Comparison of ENCODE assay signal across 1 fruit fly cellular context in the genomic region with DNA sequence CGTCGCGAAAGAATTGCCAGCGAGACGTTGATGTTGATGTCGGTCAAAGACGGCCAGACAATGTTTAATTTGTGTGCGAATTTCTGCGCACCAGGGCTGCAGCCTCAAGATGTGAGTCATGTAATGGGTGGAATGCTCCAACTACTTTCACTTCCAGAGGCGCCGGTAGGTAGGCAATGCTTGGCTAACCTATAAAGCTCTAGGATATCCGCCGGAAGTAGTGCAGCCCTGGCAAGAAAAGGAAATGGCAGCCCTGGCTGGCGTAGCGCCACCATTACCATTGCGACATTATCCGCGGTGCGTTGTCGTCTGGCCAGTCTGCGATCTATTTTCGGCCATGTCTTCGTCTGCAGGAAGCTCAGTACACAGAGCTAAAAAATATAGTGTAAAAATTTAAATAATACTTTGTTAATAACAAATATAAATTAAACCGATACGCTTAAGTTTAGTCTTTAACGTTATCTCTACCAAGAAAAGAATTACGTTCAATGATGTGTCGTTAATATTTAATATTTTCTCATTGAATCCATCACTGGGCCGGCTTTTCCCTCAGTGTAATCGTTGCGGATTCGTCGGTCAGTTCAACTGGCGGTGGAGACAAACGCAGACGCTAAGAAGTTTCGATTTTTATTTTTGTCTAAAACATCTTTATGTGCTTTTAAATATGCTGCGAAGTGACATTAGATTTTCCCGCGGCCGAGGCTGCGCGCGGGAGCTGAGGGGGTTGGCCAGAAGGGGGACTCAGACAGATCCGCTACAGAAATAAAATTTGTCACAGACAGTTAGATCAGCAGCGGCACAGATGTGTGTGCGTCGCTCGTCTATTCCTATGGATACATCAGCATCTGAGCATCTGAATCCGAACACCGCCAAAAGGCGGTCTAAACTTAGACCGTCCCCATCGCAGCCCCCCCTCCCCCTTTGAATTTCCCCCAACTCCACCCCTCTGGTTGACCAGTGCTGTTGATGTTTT.
A peak's percentile ranks its signal among the peaks of the same experiment; 100 is the strongest.
TF ChIP-seq lines count a peak whose summit lies in the region.

No protein-coding gene starts in this region.

TF ChIP-seq in whole organism, embryonic, 481 proteins besides CTCF, POLR2A, EP300 and RAD21 (continued from another document):
- peak; percentile 81 for TF ChIP-seq CG14441 (GFP tag; IDR thresholded peaks at IDR 0.05; lab: Robert Waterston, UW)
- TF ChIP-seq unpg (GFP tag; optimal IDR thresholded peaks at IDR 0.05; lab: Kevin White, UChicago), result peak; percentile 65
- peak; percentile 13 for TF ChIP-seq pho (GFP tag; optimal IDR thresholded peaks at IDR 0.05; lab: Kevin White, UChicago)
- peak; percentile 23 for TF ChIP-seq Hand (GFP tag; optimal IDR thresholded peaks at IDR 0.05; lab: Kevin White, UChicago)
- peak; percentile 66; the same call in 1 of the 2 replicates for TF ChIP-seq cas (GFP tag; IDR thresholded peaks at IDR 0.05; lab: Robert Waterston, UW)
- TF ChIP-seq sens (GFP tag; lab: Kevin White, UChicago), result peak; percentile 83
- peak; percentile 77 for TF ChIP-seq CG1603 (tag; optimal IDR thresholded peaks at IDR 0.05; lab: Kevin White, UChicago)
- TF ChIP-seq CG2129 (GFP tag; IDR thresholded peaks at IDR 0.05; lab: Robert Waterston, UW; ENCODE audit: partially characterized antibody), result no peak
- no peak for TF ChIP-seq Bteb2 (GFP tag; optimal IDR thresholded peaks at IDR 0.05; lab: Kevin White, UChicago)
- TF ChIP-seq CG18262 (tag; optimal IDR thresholded peaks at IDR 0.05; lab: Kevin White, UChicago), result peak; percentile 64
- peak; percentile 60 for TF ChIP-seq CG5180 (GFP tag; optimal IDR thresholded peaks at IDR 0.05; lab: Kevin White, UChicago)
- TF ChIP-seq hkb (optimal IDR thresholded peaks at IDR 0.05; lab: Kevin White, UChicago), result no peak
- TF ChIP-seq hkb (GFP tag; IDR thresholded peaks at IDR 0.05; lab: Robert Waterston, UW), result peak; percentile 65
- peak; percentile 73 for TF ChIP-seq CG6689 (GFP tag; IDR thresholded peaks at IDR 0.05; lab: Robert Waterston, UW)
- TF ChIP-seq sim (GFP tag; IDR thresholded peaks at IDR 0.05; lab: Robert Waterston, UW), result 0 out of 2 replicates have a peak, but pooled peaks have one; percentile 31
- TF ChIP-seq CG2120 (GFP tag; optimal IDR thresholded peaks at IDR 0.05; lab: Kevin White, UChicago), result peak; percentile 75
- TF ChIP-seq Myb (GFP tag; optimal IDR thresholded peaks at IDR 0.05; lab: Kevin White, UChicago), result peak; percentile 38
- peak; percentile 82 for TF ChIP-seq CG32532 (GFP tag; IDR thresholded peaks at IDR 0.05; lab: Robert Waterston, UW)
- peak; percentile 29 for TF ChIP-seq fd96Cb (tag; optimal IDR thresholded peaks at IDR 0.05; lab: Kevin White, UChicago)
- TF ChIP-seq Tbp (GFP tag; optimal IDR thresholded peaks at IDR 0.05; lab: Kevin White, UChicago), result no peak
- no peak for TF ChIP-seq sna (GFP tag; IDR thresholded peaks at IDR 0.05; lab: Robert Waterston, UW; ENCODE audit: partially characterized antibody)
- peak; percentile 44 for TF ChIP-seq zen (tag; optimal IDR thresholded peaks at IDR 0.05; lab: Kevin White, UChicago)
- peak; percentile 61 for TF ChIP-seq HmgZ (tag; optimal IDR thresholded peaks at IDR 0.05; lab: Kevin White, UChicago)
- TF ChIP-seq CG11247 (GFP tag; IDR thresholded peaks at IDR 0.05; lab: Robert Waterston, UW), result peak; percentile 76
- TF ChIP-seq luna (GFP tag; optimal IDR thresholded peaks at IDR 0.05; lab: Kevin White, UChicago), result no peak
- TF ChIP-seq Dfd (GFP tag; optimal IDR thresholded peaks at IDR 0.05; lab: Kevin White, UChicago), result no peak
- peak; percentile 61; the same call in 2 of the 3 replicates for TF ChIP-seq H15 (GFP tag; IDR thresholded peaks at IDR 0.05; lab: Robert Waterston, UW)
- TF ChIP-seq CG14014 (GFP tag; IDR thresholded peaks at IDR 0.05; lab: Robert Waterston, UW), result peak; percentile 80
- no peak for TF ChIP-seq unc-4 (GFP tag; IDR thresholded peaks at IDR 0.05; lab: Robert Waterston, UW; ENCODE audit: partially characterized antibody)
- peak; percentile 84 for TF ChIP-seq Meics (GFP tag; optimal IDR thresholded peaks at IDR 0.05; lab: Kevin White, UChicago)
- peak; percentile 50; the same call in 1 of the 3 replicates for TF ChIP-seq gce (GFP tag; IDR thresholded peaks at IDR 0.05; lab: Robert Waterston, UW)
- TF ChIP-seq E2f1 (GFP tag; IDR thresholded peaks at IDR 0.05; lab: Robert Waterston, UW), result peak; percentile 44; the same call in 1 of the 2 replicates
- peak; percentile 75 for TF ChIP-seq Mrtf (GFP tag; IDR thresholded peaks at IDR 0.05; lab: Robert Waterston, UW)
- TF ChIP-seq Hr3 (GFP tag; optimal IDR thresholded peaks at IDR 0.05; lab: Kevin White, UChicago), result peak; percentile 48
- no peak for TF ChIP-seq CG8290 (GFP tag; optimal IDR thresholded peaks at IDR 0.05; lab: Kevin White, UChicago)
- TF ChIP-seq CG8290 (tag; optimal IDR thresholded peaks at IDR 0.05; lab: Kevin White, UChicago), result peak; percentile 55 to 96
- peak; percentile 40 for TF ChIP-seq CG7271 (tag; optimal IDR thresholded peaks at IDR 0.05; lab: Kevin White, UChicago)
- no peak for TF ChIP-seq mld (GFP tag; IDR thresholded peaks at IDR 0.05; lab: Robert Waterston, UW; ENCODE audit: partially characterized antibody)
- peak; percentile 33 for TF ChIP-seq ftz-f1 (GFP tag; optimal IDR thresholded peaks at IDR 0.05; lab: Kevin White, UChicago)
- TF ChIP-seq CG5953 (GFP tag; IDR thresholded peaks at IDR 0.05; lab: Robert Waterston, UW), result peak; percentile 72
- TF ChIP-seq Camta (GFP tag; optimal IDR thresholded peaks at IDR 0.05; lab: Kevin White, UChicago), result peak; percentile 42
- peak; percentile 85 for TF ChIP-seq CG15269 (tag; optimal IDR thresholded peaks at IDR 0.05; lab: Kevin White, UChicago)
- TF ChIP-seq PHDP (tag; optimal IDR thresholded peaks at IDR 0.05; lab: Kevin White, UChicago), result peak; percentile 57
- peak; percentile 72; the same call in 1 of the 2 replicates for TF ChIP-seq NFAT (GFP tag; IDR thresholded peaks at IDR 0.05; lab: Robert Waterston, UW)
- TF ChIP-seq danr (GFP tag; IDR thresholded peaks at IDR 0.05; lab: Robert Waterston, UW), result peak; percentile 60
- TF ChIP-seq chm (GFP tag; IDR thresholded peaks at IDR 0.05; lab: Robert Waterston, UW), result peak; percentile 78
- no peak for TF ChIP-seq HmgD (GFP tag; optimal IDR thresholded peaks at IDR 0.05; lab: Kevin White, UChicago)
- peak; percentile 70 to 73 for TF ChIP-seq dpn (GFP tag; optimal IDR thresholded peaks at IDR 0.05; lab: Kevin White, UChicago)
- peak; percentile 25 for TF ChIP-seq CG2116 (GFP tag; optimal IDR thresholded peaks at IDR 0.05; lab: Kevin White, UChicago)
- peak; percentile 61 for TF ChIP-seq CG4730 (GFP tag; IDR thresholded peaks at IDR 0.05; lab: Robert Waterston, UW)
- peak; percentile 91 for TF ChIP-seq Ets97D (GFP tag; optimal IDR thresholded peaks at IDR 0.05; lab: Kevin White, UChicago)
- TF ChIP-seq CG2889 (GFP tag; IDR thresholded peaks at IDR 0.05; lab: Robert Waterston, UW), result peak; percentile 37; the same call in 1 of the 3 replicates
- peak; percentile 57 for TF ChIP-seq dimm (GFP tag; IDR thresholded peaks at IDR 0.05; lab: Robert Waterston, UW)
- TF ChIP-seq sd (tag; optimal IDR thresholded peaks at IDR 0.05; lab: Kevin White, UChicago), result peak; percentile 41
- peak; percentile 72 for TF ChIP-seq CG17385 (GFP tag; optimal IDR thresholded peaks at IDR 0.05; lab: Kevin White, UChicago)
- TF ChIP-seq CG16815 (GFP tag; optimal IDR thresholded peaks at IDR 0.05; lab: Kevin White, UChicago), result peak; percentile 42
- peak; percentile 86 for TF ChIP-seq CG34422 (GFP tag; IDR thresholded peaks at IDR 0.05; lab: Robert Waterston, UW)
- no peak for TF ChIP-seq Ravus (GFP tag; IDR thresholded peaks at IDR 0.05; lab: Robert Waterston, UW)
- no peak for TF ChIP-seq yki (optimal IDR thresholded peaks at IDR 0.05; lab: Kevin White, UChicago)
- peak; percentile 38 for TF ChIP-seq gcm (GFP tag; optimal IDR thresholded peaks at IDR 0.05; lab: Kevin White, UChicago)
- no peak for TF ChIP-seq z (GFP tag; IDR thresholded peaks at IDR 0.05; lab: Robert Waterston, UW)
- TF ChIP-seq NC2α (GFP tag; optimal IDR thresholded peaks at IDR 0.05; lab: Kevin White, UChicago), result peak; percentile 53
- peak; percentile 19 for TF ChIP-seq dmrt11E (tag; optimal IDR thresholded peaks at IDR 0.05; lab: Kevin White, UChicago)
- no peak for TF ChIP-seq CG6791 (GFP tag; IDR thresholded peaks at IDR 0.05; lab: Robert Waterston, UW; ENCODE audit: partially characterized antibody)
- peak; percentile 70 for TF ChIP-seq rib (GFP tag; IDR thresholded peaks at IDR 0.05; lab: Robert Waterston, UW)
- TF ChIP-seq CG10274 (GFP tag; optimal IDR thresholded peaks at IDR 0.05; lab: Kevin White, UChicago), result peak; percentile 61
- peak; percentile 41 for TF ChIP-seq CG33213 (GFP tag; optimal IDR thresholded peaks at IDR 0.05; lab: Kevin White, UChicago)
- TF ChIP-seq tx (GFP tag; optimal IDR thresholded peaks at IDR 0.05; lab: Kevin White, UChicago), result no peak
- TF ChIP-seq row (GFP tag; IDR thresholded peaks at IDR 0.05; lab: Robert Waterston, UW), result peak; percentile 72
- peak; percentile 45 for TF ChIP-seq CG10431 (GFP tag; optimal IDR thresholded peaks at IDR 0.05; lab: Kevin White, UChicago)
- TF ChIP-seq B-H2 (GFP tag; optimal IDR thresholded peaks at IDR 0.05; lab: Kevin White, UChicago), result peak; percentile 79
- peak; percentile 68 for TF ChIP-seq dmrt99B (tag; optimal IDR thresholded peaks at IDR 0.05; lab: Kevin White, UChicago)
- peak; percentile 27 for TF ChIP-seq CG15601 (tag; optimal IDR thresholded peaks at IDR 0.05; lab: Kevin White, UChicago)
- peak; percentile 42 for TF ChIP-seq ems (GFP tag; optimal IDR thresholded peaks at IDR 0.05; lab: Kevin White, UChicago)
- peak; percentile 28; the same call in 1 of the 2 replicates for TF ChIP-seq CG1024 (GFP tag; IDR thresholded peaks at IDR 0.05; lab: Robert Waterston, UW)
- TF ChIP-seq CG4854 (GFP tag; optimal IDR thresholded peaks at IDR 0.05; lab: Kevin White, UChicago), result peak; percentile 22
- peak; percentile 77 for TF ChIP-seq ind (GFP tag; optimal IDR thresholded peaks at IDR 0.05; lab: Kevin White, UChicago)
- TF ChIP-seq nerfin-1 (tag; optimal IDR thresholded peaks at IDR 0.05; lab: Kevin White, UChicago), result peak; percentile 33
- no peak for TF ChIP-seq CG34224 (GFP tag; IDR thresholded peaks at IDR 0.05; lab: Robert Waterston, UW; ENCODE audit: partially characterized antibody)
- peak; percentile 84 for TF ChIP-seq CG17912 (GFP tag; optimal IDR thresholded peaks at IDR 0.05; lab: Kevin White, UChicago)
- peak; percentile 71 for TF ChIP-seq CG18619 (GFP tag; optimal IDR thresholded peaks at IDR 0.05; lab: Kevin White, UChicago)
- TF ChIP-seq CG4328 (GFP tag; optimal IDR thresholded peaks at IDR 0.05; lab: Kevin White, UChicago), result peak; percentile 89
